Fruit fly (Drosophila melanogaster) whole organism, adult: Measurements from ENCODE around the gene CG17717.

Experiments
- CG11617 ChIP-seq: fragments of 200-800 bp; sonication (Bioruptor generic); optimal IDR thresholded peaks from 2 replicates; lab custom pipeline; 2017; ENCODE audit warnings: mild to moderate bottlenecking, missing biosample characterization, missing genetic modification reagents, missing genetic modification characterization
- CG14711 ChIP-seq: fragments of 200-800 bp; sonication (Bioruptor generic); optimal IDR thresholded peaks from 2 replicates; lab custom pipeline; 2018; ENCODE audit warnings: missing biosample characterization, mild to moderate bottlenecking, missing genetic modification characterization, moderate library complexity
- CG1620 ChIP-seq: fragments of 200-800 bp; sonication (Bioruptor generic); optimal IDR thresholded peaks from 2 replicates; lab custom pipeline; 2016; ENCODE audit warnings: missing biosample characterization, missing genetic modification characterization
- CG5204 ChIP-seq: fragments of 200-800 bp; sonication (Bioruptor generic); optimal IDR thresholded peaks from 2 replicates; lab custom pipeline; 2016; ENCODE audit warnings: missing biosample characterization, missing genetic modification characterization
- Clk ChIP-seq: fragments of 200-800 bp; sonication (Bioruptor generic); optimal IDR thresholded peaks from 2 replicates; lab custom pipeline; 2017; ENCODE audit warnings: missing biosample characterization, missing genetic modification characterization
- Crg-1 ChIP-seq: fragments of 200-800 bp; sonication (Bioruptor generic); optimal IDR thresholded peaks from 2 replicates; lab custom pipeline; 2016; ENCODE audit warnings: missing biosample characterization, missing genetic modification characterization
- Mnt ChIP-seq: fragments of 200-800 bp; sonication (Bioruptor generic); optimal IDR thresholded peaks from 2 replicates; lab custom pipeline; 2016; ENCODE audit warnings: missing biosample characterization, mild to moderate bottlenecking, missing genetic modification characterization
- bab1 ChIP-seq: fragments of 200-800 bp; sonication (Bioruptor generic); optimal IDR thresholded peaks from 3 replicates; lab custom pipeline; 2019; ENCODE audit warnings: missing biosample characterization, mild to moderate bottlenecking, missing genetic modification characterization, moderate library complexity
- kay ChIP-seq: fragments of 200-800 bp; sonication (Bioruptor generic); peaks from one replicate; lab custom pipeline; 2016; ENCODE audit warnings: missing biosample characterization, missing genetic modification characterization, borderline replicate concordance
- tj ChIP-seq: fragments of 200-800 bp; sonication (Bioruptor generic); optimal IDR thresholded peaks from 3 replicates; lab custom pipeline; 2017; ENCODE audit warnings: missing biosample characterization, mild to moderate bottlenecking, missing genetic modification characterization, moderate library complexity
- toe ChIP-seq: fragments of 200-800 bp; sonication (Bioruptor generic); optimal IDR thresholded peaks from 2 replicates; lab custom pipeline; 2016; ENCODE audit warnings: missing biosample characterization, missing genetic modification characterization

DNA sequence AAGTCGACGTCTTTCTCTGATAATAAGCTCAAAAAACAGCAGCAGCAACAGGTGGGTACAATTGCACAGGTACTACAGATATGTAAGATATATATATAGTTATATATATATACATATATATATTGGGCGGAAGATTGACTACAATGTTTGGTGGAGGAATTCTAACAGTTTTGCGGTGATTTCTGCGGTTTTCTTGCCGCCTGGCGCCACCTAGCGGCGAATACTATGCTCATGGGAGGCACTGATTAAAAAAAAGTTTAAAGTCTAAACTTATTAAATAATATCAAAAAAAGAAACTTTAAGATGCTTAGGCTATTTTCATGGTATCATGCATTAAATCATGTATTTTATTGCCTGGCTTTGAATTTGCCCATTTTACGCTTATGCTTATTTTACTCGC lies 47.8 kb upstream of the CG17717 start:
- TF ChIP-seq Mnt (GFP tag; lab: Kevin White, UChicago) (no peak), Crg-1 (no peak), toe (GFP tag; lab: Kevin White, UChicago) (no peak), tj (GFP tag; lab: Kevin White, UChicago) (no peak), kay (GFP tag; lab: Kevin White, UChicago) (no peak), Clk (GFP tag; lab: Kevin White, UChicago) (no peak), CG5204 (no peak), CG1620 (GFP tag; lab: Kevin White, UChicago) (no peak), CG14711 (tag; lab: Kevin White, UChicago) (no peak), bab1 (GFP tag; lab: Kevin White, UChicago) (no peak), CG11617 (GFP tag; lab: Kevin White, UChicago) (no peak)
